Fruit fly (Drosophila melanogaster) whole organism, embryonic: ENCODE data around the gene Sgs5.
A peak's percentile ranks its signal among the peaks of the same experiment; 100 is the strongest.

ENCODE experiments used
- Aef1 ChIP-seq: fragments of 200-800 bp; sonication (Bioruptor generic); IDR thresholded peaks from 3 replicates; pipeline ENCODE4 v1.3.6; 2022; ENCODE audit warnings: missing biosample characterization, missing genetic modification characterization
- Awh ChIP-seq: fragments of 200-800 bp; sonication (Bioruptor generic); IDR thresholded peaks from 2 replicates; pipeline ENCODE4, ENCODE4 v1.3.6; 2022; ENCODE audit warnings: missing biosample characterization, missing genetic modification characterization
- CG10979 ChIP-seq: fragments of 200-800 bp; sonication (Bioruptor generic); optimal IDR thresholded peaks from 2 replicates; lab custom pipeline; 2018; ENCODE audit warnings: missing biosample characterization, mild to moderate bottlenecking, missing genetic modification characterization, moderate library complexity
- CG12299 ChIP-seq: fragments of 200-800 bp; sonication (Bioruptor generic); optimal IDR thresholded peaks from 2 replicates; lab custom pipeline; 2018; ENCODE audit warnings: missing biosample characterization, mild to moderate bottlenecking, missing genetic modification characterization
- CG12391 ChIP-seq: fragments of 200-800 bp; sonication (Bioruptor generic); optimal IDR thresholded peaks from 3 replicates; lab custom pipeline; 2018; ENCODE audit warnings: missing biosample characterization, mild to moderate bottlenecking, missing genetic modification characterization, moderate library complexity
- CG12769 ChIP-seq: fragments of 200-800 bp; sonication (Bioruptor generic); optimal IDR thresholded peaks from 2 replicates; lab custom pipeline; 2019; ENCODE audit warnings: missing biosample characterization, mild to moderate bottlenecking, missing genetic modification characterization, moderate library complexity
- CG12942 ChIP-seq: fragments of 200-800 bp; sonication (Bioruptor generic); optimal IDR thresholded peaks from 3 replicates; lab custom pipeline; 2016; ENCODE audit warnings: missing biosample characterization, missing genetic modification characterization
- CG14667 ChIP-seq: fragments of 200-800 bp; sonication (Bioruptor generic); IDR thresholded peaks from 2 replicates; pipeline ENCODE4 v1.3.6; 2022; ENCODE audit warnings: missing biosample characterization, missing genetic modification characterization
- CG15073 ChIP-seq: fragments of 200-800 bp; sonication (Bioruptor generic); optimal IDR thresholded peaks from 2 replicates; lab custom pipeline; 2016; ENCODE audit warnings: missing biosample characterization, missing genetic modification characterization
- CG17359 ChIP-seq: fragments of 200-800 bp; sonication (Bioruptor generic); optimal IDR thresholded peaks from 3 replicates; lab custom pipeline; 2018; ENCODE audit warnings: missing biosample characterization, mild to moderate bottlenecking, missing genetic modification characterization, moderate library complexity
- CG17385 ChIP-seq: fragments of 200-800 bp; sonication (Bioruptor generic); optimal IDR thresholded peaks from 3 replicates; lab custom pipeline; 2018; ENCODE audit warnings: missing biosample characterization, mild to moderate bottlenecking, missing genetic modification characterization
- CG17829 ChIP-seq: fragments of 200-800 bp; optimal IDR thresholded peaks from 2 replicates; lab custom pipeline; 2019; ENCODE audit warnings: missing biosample characterization, mild to moderate bottlenecking, missing genetic modification characterization, moderate library complexity
- CG2116 ChIP-seq: fragments of 200-800 bp; sonication (Bioruptor generic); optimal IDR thresholded peaks from 3 replicates; lab custom pipeline; 2018; ENCODE audit warnings: missing biosample characterization, mild to moderate bottlenecking, missing genetic modification characterization
- CG2712 ChIP-seq: fragments of 200-800 bp; optimal IDR thresholded peaks from 3 replicates; lab custom pipeline; 2019; ENCODE audit warnings: missing biosample characterization, mild to moderate bottlenecking, missing genetic modification characterization, moderate library complexity
- CG3065 ChIP-seq: fragments of 200-800 bp; sonication (Bioruptor generic); optimal IDR thresholded peaks from 2 replicates; lab custom pipeline; 2016; ENCODE audit warnings: missing biosample characterization, missing genetic modification characterization
- CG4404 ChIP-seq: fragments of 200-800 bp; sonication (Bioruptor generic); IDR thresholded peaks from 2 replicates; pipeline ENCODE4 v1.3.6; 2022; ENCODE audit warnings: missing biosample characterization, missing genetic modification characterization
- CG4854 ChIP-seq: fragments of 200-800 bp; sonication (Bioruptor generic); optimal IDR thresholded peaks from 2 replicates; lab custom pipeline; 2016; ENCODE audit warnings: missing biosample characterization, missing genetic modification characterization, inconsistent platforms
- CG5180 ChIP-seq: fragments of 200-800 bp; sonication (Bioruptor generic); optimal IDR thresholded peaks from 3 replicates; lab custom pipeline; 2017; ENCODE audit warnings: missing biosample characterization, missing genetic modification characterization, mild to moderate bottlenecking, moderate library complexity, missing genetic modification reagents
- CG6175 ChIP-seq: fragments of 200-800 bp; sonication (Bioruptor generic); IDR thresholded peaks from 3 replicates; pipeline ENCODE4 v1.3.6; 2022; ENCODE audit warnings: missing biosample characterization, missing genetic modification characterization
- D19A ChIP-seq: fragments of 200-800 bp; optimal IDR thresholded peaks from 3 replicates; lab custom pipeline; 2019; ENCODE audit warnings: missing biosample characterization, mild to moderate bottlenecking, missing genetic modification characterization, moderate library complexity
- Dref ChIP-seq: fragments of 200-800 bp; sonication (Bioruptor generic); IDR thresholded peaks from 2 replicates; pipeline ENCODE4 v1.3.6; 2022; ENCODE audit warnings: missing biosample characterization, missing genetic modification characterization
- ERR ChIP-seq: fragments of 200-800 bp; sonication (Bioruptor generic); optimal IDR thresholded peaks from 2 replicates; lab custom pipeline; 2016; ENCODE audit warnings: missing biosample characterization, missing genetic modification characterization
- Gsc ChIP-seq: fragments of 200-800 bp; sonication (Bioruptor generic); IDR thresholded peaks from 2 replicates; pipeline ENCODE4 v1.3.6; 2022; ENCODE audit warnings: missing biosample characterization, missing genetic modification characterization
- Hsf ChIP-seq: fragments of 200-800 bp; sonication (Bioruptor generic); optimal IDR thresholded peaks from 3 replicates; lab custom pipeline; 2016; ENCODE audit warnings: missing biosample characterization, missing genetic modification characterization
- Sry-δ ChIP-seq: fragments of 200-800 bp; sonication (Bioruptor generic); optimal IDR thresholded peaks from 2 replicates; lab custom pipeline; 2016; ENCODE audit warnings: missing biosample characterization, missing genetic modification characterization
- Stat92E ChIP-seq, 3 experiments: fragments of >200 bp in 2 of 3; fragments of 200-800 bp in 1 of 3; sonication (Bioruptor generic) in 1 of 3; optimal IDR thresholded peaks; 2 replicates each; lab custom pipeline; 2017 to 2019; ENCODE audit warnings: missing biosample characterization in 3 of 3, missing genetic modification characterization in 3 of 3, mild to moderate bottlenecking in 1 of 3, moderate library complexity in 1 of 3
- ato ChIP-seq: fragments of 200-800 bp; sonication (Bioruptor generic); IDR thresholded peaks from 2 replicates; pipeline ENCODE4 v1.3.6; 2022; ENCODE audit warnings: missing biosample characterization, missing genetic modification characterization; ENCODE audit not compliant: partially characterized antibody
- bsh ChIP-seq, 2 experiments: fragments of 200-800 bp; sonication (Bioruptor generic); optimal IDR thresholded peaks; 2 replicates each; lab custom pipeline; 2017 to 2018; ENCODE audit warnings: mild to moderate bottlenecking in 2 of 2, missing biosample characterization in 2 of 2, missing genetic modification characterization in 2 of 2, moderate library complexity in 1 of 2
- cato ChIP-seq: fragments of 200-800 bp; sonication (Bioruptor generic); optimal IDR thresholded peaks from 2 replicates; lab custom pipeline; 2016; ENCODE audit warnings: missing biosample characterization, missing genetic modification characterization, borderline replicate concordance
- chif ChIP-seq, 2 experiments: fragments of 200-800 bp; sonication (Bioruptor generic); optimal IDR thresholded peaks; 3 replicates each; lab custom pipeline; 2016; ENCODE audit warnings: missing biosample characterization in 2 of 2, missing genetic modification characterization in 2 of 2
- crp ChIP-seq, 2 experiments: fragments of 200-800 bp; sonication (Bioruptor generic); optimal IDR thresholded peaks; 2 replicates in 1 of 2; 3 replicates in 1 of 2; lab custom pipeline; 2017; ENCODE audit warnings: missing biosample characterization in 2 of 2, missing genetic modification characterization in 2 of 2, mild to moderate bottlenecking in 1 of 2, moderate library complexity in 1 of 2
- dpn ChIP-seq, 2 experiments: fragments of 200-800 bp; sonication (Bioruptor generic); optimal IDR thresholded peaks; 3 replicates each; lab custom pipeline; 2016; ENCODE audit warnings: missing biosample characterization in 2 of 2, missing genetic modification characterization in 2 of 2
- esg ChIP-seq: fragments of 200-800 bp; sonication (Bioruptor generic); conservative IDR thresholded peaks from 2 replicates; pipeline ENCODE4 v1.3.6; 2022; ENCODE audit warnings: missing biosample characterization, missing genetic modification characterization
- fd102C ChIP-seq: fragments of 200-800 bp; sonication (Bioruptor generic); optimal IDR thresholded peaks from 2 replicates; lab custom pipeline; 2018; ENCODE audit warnings: missing biosample characterization, mild to moderate bottlenecking, missing genetic modification characterization, moderate library complexity
- gsb-n ChIP-seq: fragments of 200-800 bp; sonication (Bioruptor generic); optimal IDR thresholded peaks from 3 replicates; lab custom pipeline; 2018; ENCODE audit warnings: missing biosample characterization, mild to moderate bottlenecking, missing genetic modification characterization
- hb ChIP-seq: fragments of 200-800 bp; sonication (Bioruptor generic); IDR thresholded peaks from 3 replicates; pipeline ENCODE4 v1.3.6; 2022; ENCODE audit warnings: missing biosample characterization, missing genetic modification characterization; ENCODE audit not compliant: partially characterized antibody
- hth ChIP-seq: fragments of >200 bp; optimal IDR thresholded peaks from 2 replicates; lab custom pipeline; 2017; ENCODE audit warnings: inconsistent platforms
- peb ChIP-seq: fragments of 200-800 bp; sonication (Bioruptor generic); IDR thresholded peaks from 2 replicates; pipeline ENCODE4 v1.3.6; 2022; ENCODE audit warnings: missing biosample characterization, missing genetic modification characterization
- ranshi ChIP-seq: fragments of 200-800 bp; sonication (Bioruptor generic); IDR thresholded peaks from 2 replicates; pipeline ENCODE4 v1.3.6; 2022; ENCODE audit warnings: missing biosample characterization, missing genetic modification characterization
- sc ChIP-seq, 3 experiments: fragments of >200 bp in 2 of 3; fragments of 200-800 bp in 1 of 3; sonication (Bioruptor generic) in 1 of 3; optimal IDR thresholded peaks; 2 replicates in 2 of 3; 3 replicates in 1 of 3; lab custom pipeline; 2017; ENCODE audit warnings: mild to moderate bottlenecking in 1 of 3, missing biosample characterization in 1 of 3, missing genetic modification characterization in 1 of 3, missing genetic modification reagents in 1 of 3
- slbo ChIP-seq: fragments of 200-800 bp; sonication (Bioruptor generic); IDR thresholded peaks from 2 replicates; pipeline ENCODE4 v1.3.6; 2022; ENCODE audit warnings: missing biosample characterization, missing genetic modification characterization
- slou ChIP-seq: fragments of 200-800 bp; sonication (Bioruptor generic); optimal IDR thresholded peaks from 3 replicates; lab custom pipeline; 2016; ENCODE audit warnings: missing biosample characterization, missing genetic modification characterization
- slp2 ChIP-seq: fragments of 200-800 bp; sonication (Bioruptor generic); optimal IDR thresholded peaks from 2 replicates; lab custom pipeline; 2016; ENCODE audit warnings: missing biosample characterization, missing genetic modification characterization
- stc ChIP-seq: fragments of 200-800 bp; sonication (Bioruptor generic); IDR thresholded peaks from 2 replicates; pipeline ENCODE4 v1.3.6; 2022; ENCODE audit warnings: missing biosample characterization, missing genetic modification characterization
- tin ChIP-seq: fragments of 200-800 bp; sonication (Bioruptor generic); optimal IDR thresholded peaks from 3 replicates; lab custom pipeline; 2016; ENCODE audit warnings: missing biosample characterization, missing genetic modification characterization
- trem ChIP-seq: fragments of 200-800 bp; optimal IDR thresholded peaks from 3 replicates; lab custom pipeline; 2019; ENCODE audit warnings: missing biosample characterization, mild to moderate bottlenecking, missing genetic modification characterization, moderate library complexity
- twi ChIP-seq: fragments of 200-800 bp; optimal IDR thresholded peaks from 2 replicates; lab custom pipeline; 2019; ENCODE audit warnings: missing biosample characterization, mild to moderate bottlenecking, missing genetic modification characterization, moderate library complexity
- wek ChIP-seq: fragments of 200-800 bp; sonication (Bioruptor generic); optimal IDR thresholded peaks from 3 replicates; lab custom pipeline; 2018; ENCODE audit warnings: missing biosample characterization, mild to moderate bottlenecking, missing genetic modification characterization, moderate library complexity

Sgs5 gene

dm6 chr3R:17583658-17584460, 11.3 kb upstream of the Sgs5 start (continued):
- TF ChIP-seq sc (optimal IDR thresholded peaks at IDR 0.05; lab: Kevin White, UChicago) (no peak), sc (GFP tag; optimal IDR thresholded peaks at IDR 0.05; lab: Kevin White, UChicago) (peak; percentile 43), stc (GFP tag; lab: Robert Waterston, UW) (no peak), CG12942 (GFP tag; lab: Kevin White, UChicago) (peak; percentile 28), peb (GFP tag; lab: Robert Waterston, UW) (no peak), trem (tag; lab: Kevin White, UChicago) (peak; percentile 43), twi (tag; lab: Kevin White, UChicago) (peak; percentile 23), hth (no peak), CG5180 (GFP tag; lab: Kevin White, UChicago) (no peak), fd102C (no peak), Gsc (no peak; the same call in 1 of the 2 replicates), CG6175 (GFP tag; lab: Robert Waterston, UW) (no peak), bsh (GFP tag; optimal IDR thresholded peaks at IDR 0.05; lab: Kevin White, UChicago) (peak in 1 of 2 experiments; percentile 85), Aef1 (GFP tag; lab: Robert Waterston, UW) (no peak), wek (GFP tag; lab: Kevin White, UChicago) (no peak), cato (GFP tag; lab: Kevin White, UChicago) (peak; percentile 1), CG2116 (no peak), CG12769 (peak; percentile 4), ERR (GFP tag; lab: Kevin White, UChicago) (no peak), CG4854 (GFP tag; lab: Kevin White, UChicago) (no peak), D19A (tag; lab: Kevin White, UChicago) (peak; percentile 59), CG15073 (GFP tag; lab: Kevin White, UChicago) (no peak), CG10979 (peak; percentile 80), tin (peak; percentile 27), CG3065 (GFP tag; lab: Kevin White, UChicago) (peak; percentile 10), Stat92E (GFP tag; optimal IDR thresholded peaks at IDR 0.05; lab: Kevin White, UChicago) (no peak), CG17359 (peak; percentile 61), gsb-n (tag; lab: Kevin White, UChicago) (peak; percentile 61), slp2 (no peak), ranshi (GFP tag; lab: Robert Waterston, UW) (peak; percentile 34; the same call in 1 of the 2 replicates), CG4404 (GFP tag; lab: Robert Waterston, UW) (peak; percentile 46; the same call in 1 of the 2 replicates), slbo (GFP tag; lab: Robert Waterston, UW) (no peak), Hsf (GFP tag; lab: Kevin White, UChicago) (peak; percentile 35), CG2712 (tag; lab: Kevin White, UChicago) (peak; percentile 75), Dref (GFP tag; lab: Robert Waterston, UW) (no peak), crp (GFP tag; optimal IDR thresholded peaks at IDR 0.05; lab: Kevin White, UChicago) (no peak), chif (GFP tag; optimal IDR thresholded peaks at IDR 0.05; lab: Kevin White, UChicago) (peak in 1 of 2 experiments; percentile 62), CG14667 (no peak; the same call in 1 of the 2 replicates), CG12299 (tag; lab: Kevin White, UChicago) (peak; percentile 4), esg (GFP tag; lab: Robert Waterston, UW) (0 out of 2 replicates have a peak, but pooled peaks have one; percentile 23), CG17385 (GFP tag; lab: Kevin White, UChicago) (peak; percentile 35), dpn (GFP tag; optimal IDR thresholded peaks at IDR 0.05; lab: Kevin White, UChicago) (peak in 1 of 2 experiments; percentile 20), Awh (no peak), hb (no peak), Sry-δ (no peak), slou (GFP tag; lab: Kevin White, UChicago) (no peak), CG12391 (tag; lab: Kevin White, UChicago) (peak; percentile 66), CG17829 (tag; lab: Kevin White, UChicago) (peak; percentile 68), ato (GFP tag; lab: Robert Waterston, UW) (no peak)
